Worm (Caenorhabditis elegans) whole organism, L2 larva: Measurements from ENCODE around the gene C05C8.5.

Source experiments
- C34F6.9 ChIP-seq: fragments of 150-350 bp; optimal IDR thresholded peaks from 2 replicates; lab custom pipeline; 2014; ENCODE audit warnings: missing biosample characterization, missing genetic modification characterization
- F13H6.1 ChIP-seq: sonication (generic microtip); optimal IDR thresholded peaks from 2 replicates; lab custom pipeline; 2016; ENCODE audit warnings: missing genetic modification characterization, missing compliant biosample characterization
- R02D3.7 ChIP-seq: fragments of 150-350 bp; optimal IDR thresholded peaks from 2 replicates; lab custom pipeline; 2014; ENCODE audit warnings: missing biosample characterization, missing genetic modification characterization
- Y55F3AM.14 ChIP-seq: fragments of 200-800 bp; sonication (Bioruptor generic); optimal IDR thresholded peaks from 2 replicates; lab custom pipeline; 2018; ENCODE audit warnings: mild to moderate bottlenecking, missing genetic modification characterization, missing compliant biosample characterization
- ZK546.5 ChIP-seq: sonication (generic microtip); optimal IDR thresholded peaks from 2 replicates; lab custom pipeline; 2017; ENCODE audit warnings: missing biosample characterization, missing genetic modification characterization
- alr-1 ChIP-seq: fragments of 150-350 bp; optimal IDR thresholded peaks from 2 replicates; lab custom pipeline; 2014; ENCODE audit warnings: missing biosample characterization, missing genetic modification characterization
- ama-1 ChIP-seq: fragments of 150-350 bp; optimal IDR thresholded peaks from 2 replicates; lab custom pipeline; 2018; ENCODE audit warnings: inconsistent platforms
- ceh-16 ChIP-seq: fragments of 150-350 bp; optimal IDR thresholded peaks from 2 replicates; lab custom pipeline; 2014; ENCODE audit warnings: missing biosample characterization, missing genetic modification characterization
- ceh-82 ChIP-seq: fragments of 150-350 bp; optimal IDR thresholded peaks from 2 replicates; lab custom pipeline; 2014; ENCODE audit warnings: missing biosample characterization, missing genetic modification characterization
- crh-2 ChIP-seq: sonication (generic microtip); optimal IDR thresholded peaks from 2 replicates; lab custom pipeline; 2017; ENCODE audit warnings: missing biosample characterization, missing genetic modification characterization
- dmd-4 ChIP-seq: sonication (generic microtip); optimal IDR thresholded peaks from 2 replicates; lab custom pipeline; 2017; ENCODE audit warnings: missing biosample characterization, missing genetic modification characterization
- egl-27 ChIP-seq: sonication (generic microtip); optimal IDR thresholded peaks from 3 replicates; lab custom pipeline; 2017; ENCODE audit warnings: missing biosample characterization, missing genetic modification reagents, missing genetic modification characterization
- elt-1 ChIP-seq: fragments of 150-350 bp; optimal IDR thresholded peaks from 2 replicates; lab custom pipeline; 2014; ENCODE audit warnings: missing biosample characterization, missing genetic modification characterization
- elt-3 ChIP-seq: sonication (generic microtip); optimal IDR thresholded peaks from 2 replicates; lab custom pipeline; 2017; ENCODE audit warnings: missing biosample characterization, missing genetic modification characterization
- fos-1 ChIP-seq: fragments of 150-350 bp; optimal IDR thresholded peaks from 2 replicates; lab custom pipeline; 2014; ENCODE audit warnings: missing biosample characterization, missing genetic modification characterization
- gmeb-1 ChIP-seq: fragments of 150-350 bp; optimal IDR thresholded peaks from 2 replicates; lab custom pipeline; 2014; ENCODE audit warnings: missing biosample characterization, missing genetic modification characterization
- lin-11 ChIP-seq: fragments of 150-350 bp; sonication (generic microtip); optimal IDR thresholded peaks from 2 replicates; lab custom pipeline; 2014; ENCODE audit warnings: missing biosample characterization, missing genetic modification characterization, inconsistent platforms, mixed read lengths
- lin-13 ChIP-seq: fragments of 150-350 bp; optimal IDR thresholded peaks from 2 replicates; lab custom pipeline; 2014; ENCODE audit warnings: missing biosample characterization, missing genetic modification reagents, missing genetic modification characterization
- lin-39 ChIP-seq: fragments of 150-350 bp; optimal IDR thresholded peaks from 2 replicates; lab custom pipeline; 2014; ENCODE audit warnings: missing biosample characterization, missing genetic modification reagents, missing genetic modification characterization
- lsy-2 ChIP-seq, 2 experiments: fragments of 150-350 bp in 1 of 2; sonication (generic microtip) in 1 of 2; optimal IDR thresholded peaks; 2 replicates each; lab custom pipeline; 2014 to 2017; ENCODE audit warnings: missing biosample characterization in 2 of 2, missing genetic modification characterization in 2 of 2
- mab-5 ChIP-seq: fragments of 150-350 bp; optimal IDR thresholded peaks from 2 replicates; lab custom pipeline; 2014; ENCODE audit warnings: missing biosample characterization, missing genetic modification characterization
- mbf-1 ChIP-seq: sonication (generic microtip); optimal IDR thresholded peaks from 2 replicates; lab custom pipeline; 2017; ENCODE audit warnings: missing biosample characterization, missing genetic modification characterization
- mdl-1 ChIP-seq, 2 experiments: fragments of 150-350 bp in 1 of 2; sonication (generic microtip) in 1 of 2; optimal IDR thresholded peaks; 2 replicates each; lab custom pipeline; 2017; ENCODE audit warnings: missing biosample characterization in 2 of 2, missing genetic modification characterization in 2 of 2
- nhr-10 ChIP-seq: sonication (generic microtip); optimal IDR thresholded peaks from 2 replicates; lab custom pipeline; 2017; ENCODE audit warnings: missing biosample characterization, missing genetic modification characterization
- nhr-11 ChIP-seq: fragments of 150-350 bp; optimal IDR thresholded peaks from 2 replicates; lab custom pipeline; 2014; ENCODE audit warnings: missing biosample characterization, missing genetic modification characterization
- nhr-12 ChIP-seq: fragments of 150-350 bp; optimal IDR thresholded peaks from 2 replicates; lab custom pipeline; 2014; ENCODE audit warnings: missing biosample characterization, missing genetic modification characterization
- nhr-129 ChIP-seq: fragments of 150-350 bp; optimal IDR thresholded peaks from 2 replicates; lab custom pipeline; 2014; ENCODE audit warnings: missing biosample characterization, missing genetic modification characterization
- nhr-21 ChIP-seq: fragments of 150-350 bp; optimal IDR thresholded peaks from 2 replicates; lab custom pipeline; 2014; ENCODE audit warnings: missing biosample characterization, missing genetic modification characterization
- nhr-237 ChIP-seq: fragments of 150-350 bp; optimal IDR thresholded peaks from 2 replicates; lab custom pipeline; 2014; ENCODE audit warnings: missing biosample characterization, missing genetic modification characterization
- nhr-6 ChIP-seq: fragments of 150-350 bp; optimal IDR thresholded peaks from 2 replicates; lab custom pipeline; 2014; ENCODE audit warnings: missing biosample characterization, missing genetic modification characterization
- nhr-77 ChIP-seq: fragments of 150-350 bp; optimal IDR thresholded peaks from 2 replicates; lab custom pipeline; 2014; ENCODE audit warnings: missing biosample characterization, missing genetic modification characterization
- peb-1 ChIP-seq: fragments of 150-350 bp; optimal IDR thresholded peaks from 2 replicates; lab custom pipeline; 2014; ENCODE audit warnings: missing biosample characterization, missing genetic modification characterization
- sem-4 ChIP-seq: fragments of 150-350 bp; optimal IDR thresholded peaks from 2 replicates; lab custom pipeline; 2014; ENCODE audit warnings: missing biosample characterization, missing genetic modification reagents, missing genetic modification characterization
- skn-1 ChIP-seq: sonication (generic microtip); optimal IDR thresholded peaks from 2 replicates; lab custom pipeline; 2017; ENCODE audit warnings: missing biosample characterization, missing genetic modification characterization
- sma-3 ChIP-seq: sonication (generic microtip); optimal IDR thresholded peaks from 2 replicates; lab custom pipeline; 2016; ENCODE audit warnings: missing genetic modification reagents, missing genetic modification characterization, missing compliant biosample characterization
- sma-9 ChIP-seq, 2 experiments: fragments of 150-350 bp in 1 of 2; sonication (generic microtip) in 1 of 2; optimal IDR thresholded peaks; 2 replicates each; lab custom pipeline; 2014 to 2016; ENCODE audit warnings: missing genetic modification characterization in 2 of 2, mild to moderate bottlenecking in 1 of 2, missing biosample characterization in 1 of 2, missing compliant biosample characterization in 1 of 2, missing genetic modification reagents in 1 of 2, moderate library complexity in 1 of 2
- snpc-4 ChIP-seq: fragments of 150-350 bp; optimal IDR thresholded peaks from 2 replicates; lab custom pipeline; 2014; ENCODE audit warnings: missing biosample characterization, missing genetic modification characterization
- unc-39 ChIP-seq: fragments of 150-350 bp; optimal IDR thresholded peaks from 2 replicates; lab custom pipeline; 2014; ENCODE audit warnings: missing biosample characterization, missing genetic modification characterization
- unc-55 ChIP-seq: fragments of 150-350 bp; sonication (generic microtip); optimal IDR thresholded peaks from 3 replicates; lab custom pipeline; 2014; ENCODE audit warnings: missing biosample characterization, missing genetic modification reagents, missing genetic modification characterization
- unc-62 ChIP-seq: fragments of 150-350 bp; optimal IDR thresholded peaks from 2 replicates; lab custom pipeline; 2014; ENCODE audit warnings: missing biosample characterization, missing genetic modification reagents, missing genetic modification characterization
- ztf-1 ChIP-seq: fragments of 200-800 bp; sonication (Bioruptor generic); conservative IDR thresholded peaks from 2 replicates; pipeline ENCODE4 v1.3.6; 2022; ENCODE audit warnings: missing genetic modification characterization, missing compliant biosample characterization
- ztf-11 ChIP-seq: sonication (generic microtip); optimal IDR thresholded peaks from 2 replicates; lab custom pipeline; 2017; ENCODE audit warnings: missing biosample characterization, missing genetic modification characterization
- ztf-4 ChIP-seq: fragments of 150-350 bp; optimal IDR thresholded peaks from 2 replicates; lab custom pipeline; 2014; ENCODE audit warnings: missing biosample characterization, missing genetic modification characterization

The C05C8.5 gene

DNA sequence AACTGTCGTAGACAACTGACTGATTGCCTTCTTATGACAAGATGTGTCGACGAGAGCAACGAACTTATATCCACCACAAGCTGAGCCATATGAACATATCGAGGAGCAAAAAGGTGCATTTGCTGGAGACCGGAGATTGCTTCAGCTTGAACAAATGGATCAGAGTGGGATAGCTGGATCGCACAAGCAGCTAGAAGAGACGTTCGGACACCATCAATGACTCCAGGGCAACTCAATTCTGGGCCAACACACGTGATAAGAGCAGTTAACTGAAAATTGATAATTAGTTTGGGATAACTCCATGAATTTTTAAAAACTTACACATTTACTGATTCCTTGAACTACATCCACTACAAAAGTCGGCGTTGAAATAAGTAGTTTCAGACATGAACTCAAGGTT is 25.6 kb downstream of the C05C8.5 start:
- no peak for TF ChIP-seq unc-55
- TF ChIP-seq elt-1 = no peak
- no peak for TF ChIP-seq lsy-2 (tag; optimal IDR thresholded peaks at IDR 0.05; lab: Kevin White, UChicago)
- no peak for TF ChIP-seq lin-39
- no peak for TF ChIP-seq nhr-11
- TF ChIP-seq unc-39 = no peak
- no peak for TF ChIP-seq nhr-237 (tag; lab: Kevin White, UChicago)
- TF ChIP-seq mdl-1 (tag; optimal IDR thresholded peaks at IDR 0.05; lab: Kevin White, UChicago) = no peak
- TF ChIP-seq lin-13 (GFP tag; lab: Kevin White, UChicago) = no peak
- TF ChIP-seq unc-62 (GFP tag; lab: Kevin White, UChicago) = no peak
- no peak for TF ChIP-seq dmd-4 (tag; lab: Kevin White, UChicago)
- no peak for TF ChIP-seq sem-4 (tag; lab: Kevin White, UChicago)
- TF ChIP-seq Y55F3AM.14 = no peak
- TF ChIP-seq ama-1 (lab: Kevin White, UChicago) = no peak
- no peak for TF ChIP-seq ZK546.5 (tag; lab: Kevin White, UChicago)
- TF ChIP-seq skn-1 = no peak

ce11 chrV:7201353-7201752 is 33.3 kb downstream of the C05C8.5 start:
- TF ChIP-seq ama-1 (lab: Kevin White, UChicago) (no peak), lin-11 (tag; lab: Kevin White, UChicago) (no peak), fos-1 (tag; lab: Kevin White, UChicago) (no peak), elt-1 (no peak), sma-9 (GFP tag; optimal IDR thresholded peaks at IDR 0.05; lab: Kevin White, UChicago) (no peak), sma-9 (tag; optimal IDR thresholded peaks at IDR 0.05; lab: Kevin White, UChicago) (no peak), R02D3.7 (tag; lab: Kevin White, UChicago) (no peak)
- TF ChIP-seq, all 48 proteins: peak for 0

DNA sequence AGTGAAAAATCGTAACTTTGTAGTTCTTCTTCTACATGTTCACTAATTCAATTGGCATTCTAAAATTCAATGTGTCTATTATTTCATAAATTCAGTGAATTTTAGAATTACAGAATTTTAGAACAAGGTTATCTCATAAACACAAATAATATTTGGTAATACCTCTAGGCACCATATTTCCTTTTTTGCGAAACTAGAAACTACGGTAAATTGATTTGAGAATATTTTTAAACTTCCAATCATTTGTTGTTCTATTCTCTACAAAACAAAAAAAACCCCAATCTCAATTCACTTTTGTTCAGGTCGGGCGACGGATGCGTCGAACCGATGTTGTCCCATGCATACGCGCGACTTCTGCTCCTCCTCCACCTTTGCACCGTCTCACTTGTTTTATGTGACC is 34.7 kb downstream of the C05C8.5 start, which contains the start of gene F09G2.1:
F09G2.1 (plus strand) TSS at position 301 of the 400 bp plus-strand sequence.
- no peak for TF ChIP-seq ama-1 (lab: Kevin White, UChicago)
- TF ChIP-seq nhr-21 (tag; lab: Kevin White, UChicago) = no peak

DNA sequence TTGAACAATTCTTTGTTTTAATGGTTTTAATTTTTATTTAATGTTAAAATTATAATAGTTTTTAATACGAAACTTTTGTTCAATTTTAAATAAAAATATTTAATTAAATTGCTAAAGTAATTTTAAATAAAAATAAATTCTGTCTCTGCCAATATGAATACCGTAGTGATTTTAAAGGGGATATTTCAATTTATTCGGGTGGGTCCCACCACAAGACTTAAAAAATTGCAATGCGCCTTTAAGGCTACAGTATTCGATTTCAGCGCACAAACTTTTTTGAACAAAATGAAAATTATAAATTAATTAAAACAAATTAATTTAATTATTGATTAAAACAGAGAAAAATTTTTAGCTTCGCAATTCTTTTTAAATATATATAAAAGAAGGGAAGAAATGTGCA is 35.5 kb downstream of the C05C8.5 start:
- TF ChIP-seq ztf-1 (GFP tag; lab: Robert Waterston, UW) (no peak), sma-9 (GFP tag; optimal IDR thresholded peaks at IDR 0.05; lab: Kevin White, UChicago) (no peak), sma-9 (tag; optimal IDR thresholded peaks at IDR 0.05; lab: Kevin White, UChicago) (no peak), unc-55 (no peak), unc-39 (no peak), skn-1 (no peak)

DNA sequence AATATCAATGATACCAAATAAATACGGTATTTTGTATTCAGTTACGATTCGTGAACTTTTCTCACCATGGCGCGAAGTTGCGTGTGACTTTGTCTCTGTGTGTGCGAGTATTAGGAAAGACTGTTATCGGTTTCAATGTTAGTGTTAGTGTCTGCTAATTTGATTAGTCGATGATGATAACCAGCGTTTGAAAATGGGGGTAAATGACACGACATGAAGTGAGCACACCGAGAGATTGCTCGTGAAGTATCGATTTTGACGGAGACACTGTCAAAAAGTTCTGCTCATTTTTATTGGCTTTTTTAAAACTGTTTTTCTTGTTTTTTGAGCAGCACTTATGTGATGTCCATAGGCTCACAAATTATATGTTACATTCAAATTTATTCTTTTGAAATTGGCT is 36.2 kb downstream of the C05C8.5 start:
- no peak for TF ChIP-seq ZK546.5 (tag; lab: Kevin White, UChicago)
- TF ChIP-seq fos-1 (tag; lab: Kevin White, UChicago) = peak; percentile 83
- TF ChIP-seq mab-5 (tag; lab: Kevin White, UChicago) = no peak
- TF ChIP-seq unc-62 (GFP tag; lab: Kevin White, UChicago) = no peak
- TF ChIP-seq mbf-1 (tag; lab: Kevin White, UChicago) = no peak
- no peak for TF ChIP-seq lsy-2 (tag; optimal IDR thresholded peaks at IDR 0.05; lab: Kevin White, UChicago)
- no peak for TF ChIP-seq ztf-11 (tag; lab: Kevin White, UChicago)
- no peak for TF ChIP-seq snpc-4
- TF ChIP-seq nhr-129 (tag; lab: Kevin White, UChicago) = peak; percentile 18
- no peak for TF ChIP-seq elt-3 (tag; lab: Kevin White, UChicago)
- TF ChIP-seq F13H6.1 (tag; lab: Kevin White, UChicago) = peak; percentile 20
- TF ChIP-seq peb-1 (tag; lab: Kevin White, UChicago) = no peak
- no peak for TF ChIP-seq nhr-12 (tag; lab: Kevin White, UChicago)
- TF ChIP-seq nhr-77 (tag; lab: Kevin White, UChicago) = no peak
- TF ChIP-seq alr-1 = no peak
- TF ChIP-seq R02D3.7 (tag; lab: Kevin White, UChicago) = no peak
- no peak for TF ChIP-seq nhr-6 (tag; lab: Kevin White, UChicago)
- no peak for TF ChIP-seq unc-39
- peak; percentile 14 for TF ChIP-seq sma-9 (GFP tag; optimal IDR thresholded peaks at IDR 0.05; lab: Kevin White, UChicago)
- no peak for TF ChIP-seq sma-9 (tag; optimal IDR thresholded peaks at IDR 0.05; lab: Kevin White, UChicago)
- TF ChIP-seq sem-4 (tag; lab: Kevin White, UChicago) = no peak
- no peak for TF ChIP-seq nhr-21 (tag; lab: Kevin White, UChicago)
- peak; percentile 65 for TF ChIP-seq ama-1 (lab: Kevin White, UChicago)
- no peak for TF ChIP-seq skn-1
- TF ChIP-seq lin-39 = no peak
- no peak for TF ChIP-seq ztf-4 (tag; lab: Kevin White, UChicago)
- no peak for TF ChIP-seq elt-1
- no peak for TF ChIP-seq lin-13 (GFP tag; lab: Kevin White, UChicago)
- TF ChIP-seq ceh-16 (tag; lab: Kevin White, UChicago) = no peak
- TF ChIP-seq nhr-10 (tag; lab: Kevin White, UChicago) = no peak
- no peak for TF ChIP-seq lin-11 (tag; lab: Kevin White, UChicago)
- no peak for TF ChIP-seq egl-27 (tag; lab: Kevin White, UChicago)
- TF ChIP-seq Y55F3AM.14 = no peak
- TF ChIP-seq sma-3 (GFP tag; lab: Kevin White, UChicago) = peak; percentile 6
- peak; percentile 4 for TF ChIP-seq gmeb-1 (tag; lab: Kevin White, UChicago)
- TF ChIP-seq crh-2 = peak; percentile 67
- no peak for TF ChIP-seq C34F6.9 (tag; lab: Kevin White, UChicago)
- no peak for TF ChIP-seq dmd-4 (tag; lab: Kevin White, UChicago)
- TF ChIP-seq nhr-237 (tag; lab: Kevin White, UChicago) = no peak
- no peak for TF ChIP-seq ceh-82 (tag; lab: Kevin White, UChicago)
